Worm (Caenorhabditis elegans) whole organism, midembryonic: Measurements from ENCODE around the gene W05E10.2.

Experiments used
- T22C8.4 ChIP-seq: fragments of 200-800 bp; sonication (Bioruptor generic); IDR thresholded peaks from 2 replicates; pipeline ENCODE4 v1.3.6; 2022; ENCODE audit warnings: missing genetic modification characterization, missing compliant biosample characterization
- cog-1 ChIP-seq: sonication (generic microtip); optimal IDR thresholded peaks from 2 replicates; lab custom pipeline; 2016; ENCODE audit warnings: missing genetic modification characterization, missing compliant biosample characterization
- flt-1 ChIP-seq: fragments of 200-800 bp; sonication (Bioruptor generic); IDR thresholded peaks from 2 replicates; pipeline ENCODE4 v1.3.6; 2022; ENCODE audit warnings: missing genetic modification characterization, missing compliant biosample characterization
- klf-2 ChIP-seq: fragments of 200-800 bp; sonication (Bioruptor generic); conservative IDR thresholded peaks from 2 replicates; pipeline ENCODE4 v1.3.6; 2022; ENCODE audit warnings: missing genetic modification reagents, missing genetic modification characterization, missing compliant biosample characterization
- med-1 ChIP-seq: sonication (generic microtip); optimal IDR thresholded peaks from 2 replicates; lab custom pipeline; 2017; ENCODE audit warnings: missing genetic modification characterization, mild to moderate bottlenecking, missing compliant biosample characterization, antibody characterized with exemption, missing genetic modification reagents; ENCODE audit not compliant: insufficient read depth
- ref-1 ChIP-seq: fragments of 200-800 bp; sonication (Bioruptor generic); conservative IDR thresholded peaks from 2 replicates; pipeline ENCODE4 v1.3.6; 2022; ENCODE audit warnings: missing genetic modification reagents, missing genetic modification characterization, missing compliant biosample characterization
- tab-1 ChIP-seq: fragments of 200-800 bp; sonication (Bioruptor generic); IDR thresholded peaks from 2 replicates; pipeline ENCODE4 v1.3.6; 2022; ENCODE audit warnings: missing genetic modification characterization, missing compliant biosample characterization
- ztf-23 ChIP-seq: fragments of 200-800 bp; sonication (Bioruptor generic); IDR thresholded peaks from 2 replicates; pipeline ENCODE4 v1.3.6; 2022; ENCODE audit warnings: missing genetic modification reagents, missing genetic modification characterization, missing compliant biosample characterization
- ztf-29 ChIP-seq: fragments of 200-800 bp; sonication (Bioruptor generic); IDR thresholded peaks from 2 replicates; pipeline ENCODE4 v1.3.6; 2022; ENCODE audit warnings: missing genetic modification reagents, missing genetic modification characterization, missing compliant biosample characterization

The W05E10.2 gene

ce11 chrV:11677030-11677429 is 9.9 kb upstream of the W05E10.2 start:
- TF ChIP-seq ztf-29 (GFP tag; lab: Robert Waterston, UW) (no peak), ztf-23 (GFP tag; lab: Robert Waterston, UW) (no peak), cog-1 (no peak), med-1 (GFP tag; lab: Kevin White, UChicago) (no peak), T22C8.4 (GFP tag; lab: Robert Waterston, UW) (no peak), tab-1 (GFP tag; lab: Robert Waterston, UW) (no peak), ref-1 (GFP tag; lab: Robert Waterston, UW) (no peak), klf-2 (GFP tag; lab: Robert Waterston, UW) (no peak), flt-1 (GFP tag; lab: Robert Waterston, UW) (no peak)

ce11 chrV:11677494-11677893 is 9.5 kb upstream of the W05E10.2 start:
- no peak for TF ChIP-seq ztf-23 (GFP tag; lab: Robert Waterston, UW)
- no peak for TF ChIP-seq flt-1 (GFP tag; lab: Robert Waterston, UW)
- TF ChIP-seq cog-1, result no peak
- no peak for TF ChIP-seq ref-1 (GFP tag; lab: Robert Waterston, UW)
- no peak for TF ChIP-seq klf-2 (GFP tag; lab: Robert Waterston, UW)
- TF ChIP-seq ztf-29 (GFP tag; lab: Robert Waterston, UW), result no peak
- TF ChIP-seq T22C8.4 (GFP tag; lab: Robert Waterston, UW), result no peak
- no peak for TF ChIP-seq med-1 (GFP tag; lab: Kevin White, UChicago)
- no peak for TF ChIP-seq tab-1 (GFP tag; lab: Robert Waterston, UW)

- TF ChIP-seq T22C8.4 (GFP tag; lab: Robert Waterston, UW) (no peak), med-1 (GFP tag; lab: Kevin White, UChicago) (no peak), ref-1 (GFP tag; lab: Robert Waterston, UW) (no peak), klf-2 (GFP tag; lab: Robert Waterston, UW) (no peak), cog-1 (no peak), ztf-29 (GFP tag; lab: Robert Waterston, UW) (no peak), ztf-23 (GFP tag; lab: Robert Waterston, UW) (no peak), tab-1 (GFP tag; lab: Robert Waterston, UW) (no peak), flt-1 (GFP tag; lab: Robert Waterston, UW) (no peak)
Observed at ce11 chrV:11680519-11681203, 6.3 kb upstream of the W05E10.2 start.

- TF ChIP-seq klf-2 (GFP tag; lab: Robert Waterston, UW) (no peak), med-1 (GFP tag; lab: Kevin White, UChicago) (no peak), flt-1 (GFP tag; lab: Robert Waterston, UW) (no peak), tab-1 (GFP tag; lab: Robert Waterston, UW) (no peak), T22C8.4 (GFP tag; lab: Robert Waterston, UW) (no peak), cog-1 (no peak)
Observed at ce11 chrV:11682858-11683257, 4.1 kb upstream of the W05E10.2 start.

- TF ChIP-seq med-1 (GFP tag; lab: Kevin White, UChicago), result no peak
- TF ChIP-seq ztf-23 (GFP tag; lab: Robert Waterston, UW), result no peak
- TF ChIP-seq klf-2 (GFP tag; lab: Robert Waterston, UW), result no peak
- no peak for TF ChIP-seq cog-1
- no peak for TF ChIP-seq T22C8.4 (GFP tag; lab: Robert Waterston, UW)
- no peak for TF ChIP-seq ref-1 (GFP tag; lab: Robert Waterston, UW)
- TF ChIP-seq ztf-29 (GFP tag; lab: Robert Waterston, UW), result no peak
- no peak for TF ChIP-seq tab-1 (GFP tag; lab: Robert Waterston, UW)
- TF ChIP-seq flt-1 (GFP tag; lab: Robert Waterston, UW), result no peak
Observed at ce11 chrV:11691553-11691952, 4.6 kb downstream of the W05E10.2 start, which contains the start of gene W05E10.1. Gene W05E10.1 (minus strand): TSS chrV:11691691.

- TF ChIP-seq tab-1 (GFP tag; lab: Robert Waterston, UW), result no peak
- TF ChIP-seq klf-2 (GFP tag; lab: Robert Waterston, UW), result no peak
- no peak for TF ChIP-seq ztf-29 (GFP tag; lab: Robert Waterston, UW)
- no peak for TF ChIP-seq ref-1 (GFP tag; lab: Robert Waterston, UW)
- TF ChIP-seq ztf-23 (GFP tag; lab: Robert Waterston, UW), result no peak
- TF ChIP-seq flt-1 (GFP tag; lab: Robert Waterston, UW), result no peak
- TF ChIP-seq med-1 (GFP tag; lab: Kevin White, UChicago), result no peak
- TF ChIP-seq cog-1, result no peak
- no peak for TF ChIP-seq T22C8.4 (GFP tag; lab: Robert Waterston, UW)
Observed at ce11 chrV:11695597-11695996, 8.6 kb downstream of the W05E10.2 start, which contains the start of gene W05E10.5. Gene W05E10.5 (minus strand): TSS chrV:11695697.

ce11 chrV:11697482-11697881 is 10.5 kb downstream of the W05E10.2 start:
- TF ChIP-seq tab-1 (GFP tag; lab: Robert Waterston, UW), result no peak
- TF ChIP-seq klf-2 (GFP tag; lab: Robert Waterston, UW), result no peak
- TF ChIP-seq ref-1 (GFP tag; lab: Robert Waterston, UW), result no peak
- no peak for TF ChIP-seq ztf-23 (GFP tag; lab: Robert Waterston, UW)
- TF ChIP-seq med-1 (GFP tag; lab: Kevin White, UChicago), result no peak
- TF ChIP-seq cog-1, result no peak
- no peak for TF ChIP-seq ztf-29 (GFP tag; lab: Robert Waterston, UW)
- TF ChIP-seq flt-1 (GFP tag; lab: Robert Waterston, UW), result no peak
- TF ChIP-seq T22C8.4 (GFP tag; lab: Robert Waterston, UW), result no peak

- no peak for TF ChIP-seq tab-1 (GFP tag; lab: Robert Waterston, UW)
- TF ChIP-seq T22C8.4 (GFP tag; lab: Robert Waterston, UW), result no peak
Observed at ce11 chrV:11704658-11705057, 17.7 kb downstream of the W05E10.2 start.

- TF ChIP-seq tab-1 (GFP tag; lab: Robert Waterston, UW), result 0 out of 2 replicates have a peak, but pooled peaks have one; percentile 13
- no peak for TF ChIP-seq klf-2 (GFP tag; lab: Robert Waterston, UW)
Observed at ce11 chrV:11705399-11705798, 18.4 kb downstream of the W05E10.2 start, which contains the start of gene ceh-32. Gene ceh-32 (minus strand): TSS chrV:11705400.
